Fruit fly (Drosophila melanogaster) whole organism, pupa: ENCODE measurements around the gene CG13026.

Experiments used
- CG12605 ChIP-seq: fragments of 200-800 bp; sonication (Bioruptor generic); IDR thresholded peaks from 2 replicates; pipeline ENCODE4 v1.3.6; 2022; ENCODE audit warnings: missing biosample characterization, missing genetic modification characterization
- CG14655 ChIP-seq: fragments of 200-800 bp; sonication (Bioruptor generic); optimal IDR thresholded peaks from 3 replicates; lab custom pipeline; 2017; ENCODE audit warnings: mild to moderate bottlenecking, missing biosample characterization, missing genetic modification reagents, missing genetic modification characterization
- CG15710 ChIP-seq: fragments of 200-800 bp; sonication (Bioruptor generic); optimal IDR thresholded peaks from 2 replicates; lab custom pipeline; 2018; ENCODE audit warnings: missing biosample characterization, mild to moderate bottlenecking, missing genetic modification characterization, moderate library complexity
- CG9948 ChIP-seq: fragments of 200-800 bp; sonication (Bioruptor generic); optimal IDR thresholded peaks from 2 replicates; lab custom pipeline; 2018; ENCODE audit warnings: missing biosample characterization, mild to moderate bottlenecking, missing genetic modification characterization, moderate library complexity
- EcR ChIP-seq: fragments of 200-800 bp; sonication (Bioruptor generic); optimal IDR thresholded peaks from 3 replicates; lab custom pipeline; 2019; ENCODE audit warnings: missing biosample characterization, missing genetic modification characterization, mild to moderate bottlenecking, moderate library complexity, missing genetic modification reagents
- Ets98B ChIP-seq: fragments of 200-800 bp; sonication (Bioruptor generic); IDR thresholded peaks from 2 replicates; pipeline ENCODE4 v1.3.6; 2022; ENCODE audit warnings: missing biosample characterization, missing genetic modification characterization
- Pif1B ChIP-seq: fragments of 200-800 bp; sonication (Bioruptor generic); optimal IDR thresholded peaks from 3 replicates; lab custom pipeline; 2016; ENCODE audit warnings: missing biosample characterization, missing genetic modification characterization
- Snoo ChIP-seq: fragments of 200-800 bp; sonication (Bioruptor generic); optimal IDR thresholded peaks from 3 replicates; lab custom pipeline; 2017; ENCODE audit warnings: missing biosample characterization, mild to moderate bottlenecking, missing genetic modification characterization, inconsistent platforms

DNA sequence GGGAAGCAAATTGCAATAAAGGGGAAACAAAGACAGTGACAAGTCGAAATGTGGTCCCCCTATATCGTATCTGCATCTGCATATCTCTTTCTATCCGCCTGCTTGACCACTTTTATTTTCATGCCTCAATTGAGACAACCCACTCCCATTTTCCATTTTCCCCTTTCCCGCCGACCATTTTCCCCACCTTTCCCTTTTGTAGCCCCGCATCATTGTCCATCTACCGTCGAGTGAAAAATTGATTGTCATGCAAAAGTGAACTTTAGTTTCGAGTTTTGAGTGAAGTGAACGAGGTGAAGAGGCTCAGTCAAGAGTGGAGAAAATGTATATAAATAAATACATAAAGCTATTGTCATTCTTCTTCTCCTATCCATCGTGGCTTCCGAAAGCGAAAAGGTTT, 21.7 kb downstream of the CG13026 start:
- TF ChIP-seq Pif1B (GFP tag; lab: Kevin White, UChicago) (no peak), CG14655 (GFP tag; lab: Kevin White, UChicago) (no peak), CG12605 (GFP tag; lab: Robert Waterston, UW) (no peak), EcR (GFP tag; lab: Kevin White, UChicago) (no peak), Ets98B (GFP tag; lab: Robert Waterston, UW) (no peak), CG9948 (tag; lab: Kevin White, UChicago) (no peak), CG15710 (no peak), Snoo (tag; lab: Kevin White, UChicago) (no peak)
